Worm (Caenorhabditis elegans) whole organism, early embryonic: ENCODE measurements around the gene ZK1307.2.

Source experiments
- F13C5.2 ChIP-seq: sonication (generic microtip); optimal IDR thresholded peaks from 2 replicates; lab custom pipeline; 2017; ENCODE audit warnings: mild to moderate bottlenecking, missing genetic modification characterization, inconsistent platforms, missing compliant biosample characterization
- ama-1 ChIP-seq: fragments of 150-350 bp; optimal IDR thresholded peaks from 2 replicates; lab custom pipeline; 2014
- flt-1 ChIP-seq: fragments of 200-800 bp; sonication (Bioruptor generic); IDR thresholded peaks from 2 replicates; pipeline ENCODE4 v1.3.6; 2022; ENCODE audit warnings: missing genetic modification characterization, missing compliant biosample characterization

DNA sequence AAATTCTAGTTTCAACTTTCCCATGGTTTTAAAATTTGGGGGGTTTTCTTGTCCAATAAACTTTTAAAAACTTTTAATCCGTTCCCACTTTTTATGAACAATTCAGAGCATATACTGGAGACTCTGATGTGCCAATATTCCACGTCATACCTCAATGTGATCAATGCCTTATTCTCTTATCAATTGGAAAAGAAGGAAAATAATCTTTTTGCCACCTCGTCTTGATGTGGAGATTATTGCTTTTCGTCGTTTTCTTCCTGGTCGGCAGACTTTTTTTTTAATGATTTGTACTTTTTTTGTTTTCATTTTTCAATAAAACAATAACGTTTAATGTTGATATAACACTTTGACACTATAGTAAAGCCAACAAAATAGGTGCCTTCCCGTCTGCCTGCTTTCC, 23.7 kb upstream of the ZK1307.2 start:
- no peak for TF ChIP-seq F13C5.2 (tag; lab: Kevin White, UChicago)
- no peak for TF ChIP-seq flt-1
- TF ChIP-seq ama-1 (lab: Kevin White, UChicago) = no peak
